Worm (Caenorhabditis elegans) whole organism, early embryonic: Measurements from ENCODE around the gene Y55H10A.2.

Experiments
- B0310.2 ChIP-seq: sonication (generic microtip); optimal IDR thresholded peaks from 2 replicates; lab custom pipeline; 2016; ENCODE audit warnings: mild to moderate bottlenecking, missing genetic modification characterization, missing compliant biosample characterization
- F13C5.2 ChIP-seq: sonication (generic microtip); optimal IDR thresholded peaks from 2 replicates; lab custom pipeline; 2017; ENCODE audit warnings: mild to moderate bottlenecking, missing genetic modification characterization, inconsistent platforms, missing compliant biosample characterization
- aly-1 ChIP-seq: sonication (generic microtip); optimal IDR thresholded peaks from 2 replicates; lab custom pipeline; 2016; ENCODE audit warnings: missing genetic modification characterization, missing compliant biosample characterization
- ama-1 ChIP-seq: fragments of 150-350 bp; optimal IDR thresholded peaks from 2 replicates; lab custom pipeline; 2014
- flt-1 ChIP-seq: fragments of 200-800 bp; sonication (Bioruptor generic); IDR thresholded peaks from 2 replicates; pipeline ENCODE4 v1.3.6; 2022; ENCODE audit warnings: missing genetic modification characterization, missing compliant biosample characterization
- tbx-11 ChIP-seq: fragments of 200-800 bp; sonication (Bioruptor generic); IDR thresholded peaks from 2 replicates; pipeline ENCODE4 v1.3.6; 2022; ENCODE audit warnings: missing genetic modification characterization, missing compliant biosample characterization
- tbx-37 ChIP-seq: fragments of 200-800 bp; sonication (Bioruptor generic); conservative IDR thresholded peaks from 2 replicates; pipeline ENCODE4 v1.3.6; 2022; ENCODE audit warnings: missing genetic modification reagents, missing genetic modification characterization, missing compliant biosample characterization

ce11 chrIV:3385337-3386215 lies 22.3 kb downstream of the Y55H10A.2 start, which contains the start of gene mai-2:
- TF ChIP-seq ama-1 (lab: Kevin White, UChicago) (no peak), tbx-11 (GFP tag; lab: Robert Waterston, UW) (no peak), tbx-37 (GFP tag; lab: Robert Waterston, UW) (no peak), flt-1 (GFP tag; lab: Robert Waterston, UW) (no peak), aly-1 (tag; lab: Kevin White, UChicago) (no peak), F13C5.2 (no peak), B0310.2 (tag; lab: Kevin White, UChicago) (no peak)
